Worm (Caenorhabditis elegans): ENCODE measurements around the gene Y56A3A.7.

Y56A3A.7 gene

DNA sequence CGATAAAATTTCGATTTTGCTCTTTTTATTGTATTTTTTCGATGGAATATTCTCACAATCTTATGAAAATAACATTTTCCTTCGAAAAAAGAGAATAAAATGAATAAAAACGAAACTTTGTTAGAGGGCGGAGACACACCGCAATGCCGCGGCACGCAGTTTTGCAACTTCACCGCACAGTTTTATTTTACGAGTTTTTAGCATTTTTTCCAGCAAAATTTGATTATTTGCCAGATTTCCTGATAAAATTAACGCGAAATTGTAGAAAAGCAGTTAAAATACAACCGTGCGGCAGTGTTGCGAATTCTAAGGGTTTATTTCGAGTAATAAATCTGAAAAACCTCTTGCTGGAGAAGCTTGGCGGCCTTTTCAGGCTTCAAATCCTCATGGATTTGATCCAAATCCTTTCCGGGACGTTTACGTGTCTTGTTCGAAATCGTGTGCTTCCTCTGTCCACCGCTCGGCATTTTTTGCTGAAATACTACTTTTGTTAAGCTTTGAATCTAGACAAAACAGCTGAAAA lies 28.5 kb downstream of the Y56A3A.7 start, which contains the start of gene znf-593 (continued):
- no peak for TF ChIP-seq aly-2 (tag; optimal IDR thresholded peaks at IDR 0.05)
- peak; percentile 49; the same call in 1 of the 2 replicates for TF ChIP-seq php-3 (GFP tag; IDR thresholded peaks at IDR 0.05)
- no peak for TF ChIP-seq nhr-41 (GFP tag; IDR thresholded peaks at IDR 0.05)
- TF ChIP-seq D1046.2 (GFP tag; IDR thresholded peaks at IDR 0.05): no peak
- no peak for TF ChIP-seq skn-1 (tag; optimal IDR thresholded peaks at IDR 0.05)
- TF ChIP-seq tra-1 (GFP tag; IDR thresholded peaks at IDR 0.05): no peak
- TF ChIP-seq dpl-1 (GFP tag; optimal IDR thresholded peaks at IDR 0.05): peak; percentile 18
- no peak for TF ChIP-seq jun-1 (tag; optimal IDR thresholded peaks at IDR 0.05)
- TF ChIP-seq nhr-237 (tag; optimal IDR thresholded peaks at IDR 0.05): no peak
- TF ChIP-seq zag-1 (tag; optimal IDR thresholded peaks at IDR 0.05): no peak
- TF ChIP-seq Y48G9A.11 (GFP tag; IDR thresholded peaks at IDR 0.05): no peak
- TF ChIP-seq zip-11 (GFP tag; IDR thresholded peaks at IDR 0.05): no peak
- TF ChIP-seq saeg-2 (GFP tag; IDR thresholded peaks at IDR 0.05): no peak
- peak; percentile 5 for TF ChIP-seq hlh-11 (tag; optimal IDR thresholded peaks at IDR 0.05)
- no peak for TF ChIP-seq daf-12 (tag; optimal IDR thresholded peaks at IDR 0.05)
- no peak for TF ChIP-seq daf-19 (GFP tag; conservative IDR thresholded peaks at IDR 0.05)
- TF ChIP-seq lir-3 (tag; optimal IDR thresholded peaks at IDR 0.05): no peak
- TF ChIP-seq mdl-1 (tag; optimal IDR thresholded peaks at IDR 0.05): no peak
- TF ChIP-seq unc-130 (GFP tag; optimal IDR thresholded peaks at IDR 0.05): no peak
- TF ChIP-seq set-16 (GFP tag; IDR thresholded peaks at IDR 0.05): no peak
- TF ChIP-seq ceh-82 (tag; optimal IDR thresholded peaks at IDR 0.05): no peak
- TF ChIP-seq attf-4 (tag; optimal IDR thresholded peaks at IDR 0.05): no peak

DNA sequence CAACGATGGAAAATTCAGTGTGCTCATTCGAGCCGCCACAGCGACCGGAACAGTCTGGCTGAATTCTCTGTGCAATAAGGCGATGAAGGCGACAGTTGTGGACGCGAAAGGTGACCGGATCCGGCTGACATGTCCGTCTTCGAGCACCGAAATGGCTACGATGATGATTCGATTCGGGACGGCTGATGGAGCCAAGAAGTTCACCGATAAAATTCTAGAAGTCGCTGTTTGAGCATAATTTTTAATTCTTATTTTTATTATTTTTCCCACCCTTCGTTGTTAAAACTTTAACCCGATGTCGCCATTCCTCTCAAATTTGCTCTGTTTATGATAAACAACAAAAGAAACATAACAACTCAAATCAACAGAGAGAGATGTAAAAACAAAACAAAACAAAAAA lies 29.3 kb downstream of the Y56A3A.7 start:
- peak; percentile 9 for TF ChIP-seq aha-1 (tag)
- TF ChIP-seq nhr-111 (GFP tag; optimal IDR thresholded peaks at IDR 0.05): no peak
- no peak for TF ChIP-seq dpl-1 (GFP tag; optimal IDR thresholded peaks at IDR 0.05)
- TF ChIP-seq pha-4 (GFP tag; IDR thresholded peaks at IDR 0.05): no peak
- TF ChIP-seq pha-4 (tag; optimal IDR thresholded peaks at IDR 0.05): no peak
- TF ChIP-seq fos-1 (tag; optimal IDR thresholded peaks at IDR 0.05): no peak
- TF ChIP-seq nhr-11 (tag; optimal IDR thresholded peaks at IDR 0.05): no peak
- 0 out of 2 replicates have a peak, but pooled peaks have one; percentile 25 for TF ChIP-seq lin-38 (GFP tag; IDR thresholded peaks at IDR 0.05)
- TF ChIP-seq F10B5.3 (tag; optimal IDR thresholded peaks at IDR 0.05): no peak
- TF ChIP-seq mes-2 (tag; optimal IDR thresholded peaks at IDR 0.05; ENCODE audit: poor library complexity, severe bottlenecking): peak; percentile 45
- no peak for TF ChIP-seq F44E2.7 (GFP tag; IDR thresholded peaks at IDR 0.05)
- TF ChIP-seq lsy-2 (tag; optimal IDR thresholded peaks at IDR 0.05): no peak

DNA sequence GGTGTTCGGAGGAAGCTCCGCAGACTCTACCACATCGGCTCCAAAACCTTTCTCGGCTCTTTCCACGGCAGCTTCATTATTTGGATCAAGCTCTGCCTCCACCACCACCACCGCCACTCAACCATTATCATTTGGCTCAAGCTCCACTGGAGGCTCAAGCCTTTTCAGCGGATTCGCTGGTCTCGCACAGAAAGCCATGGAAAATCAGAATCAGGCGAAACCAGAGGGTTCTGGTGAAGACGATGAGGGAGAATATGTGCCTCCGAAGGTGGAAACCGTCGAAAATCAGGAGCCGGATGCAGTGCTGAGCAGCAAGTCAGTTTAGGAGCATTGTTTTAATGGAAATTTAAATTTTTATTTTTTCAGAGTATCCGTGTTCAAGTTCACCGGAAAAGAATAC lies 29.7 kb downstream of the Y56A3A.7 start:
- TF ChIP-seq lin-15B (tag; optimal IDR thresholded peaks at IDR 0.05) (no peak), aha-1 (tag) (peak; percentile 90), set-16 (GFP tag; IDR thresholded peaks at IDR 0.05) (peak; percentile 56), tag-97 (GFP tag; IDR thresholded peaks at IDR 0.05) (no peak)

DNA sequence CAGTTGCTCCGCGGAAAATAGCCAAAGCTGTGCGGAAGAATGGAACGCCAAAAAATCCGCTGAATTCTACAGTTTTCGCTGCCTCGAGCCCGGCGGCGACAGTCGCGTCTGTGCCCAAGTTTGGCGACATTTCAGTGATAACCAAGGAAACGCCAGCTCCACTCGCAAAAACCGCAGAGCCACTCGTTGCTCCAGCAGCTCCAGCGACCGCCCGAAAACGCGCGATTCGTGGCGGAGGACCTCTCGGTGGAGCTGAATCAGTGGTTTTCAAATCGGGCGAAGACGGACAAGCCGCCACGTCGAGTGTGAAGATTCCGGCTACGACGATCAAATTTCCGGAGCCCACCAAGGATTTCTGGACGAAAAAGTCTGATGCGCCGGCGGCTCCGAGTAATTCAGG lies 30.6 kb downstream of the Y56A3A.7 start:
- TF ChIP-seq set-16 (GFP tag; IDR thresholded peaks at IDR 0.05) (peak; percentile 86), fos-1 (tag; optimal IDR thresholded peaks at IDR 0.05) (no peak), zag-1 (tag; optimal IDR thresholded peaks at IDR 0.05) (no peak), nhr-48 (tag; optimal IDR thresholded peaks at IDR 0.05) (no peak)

DNA sequence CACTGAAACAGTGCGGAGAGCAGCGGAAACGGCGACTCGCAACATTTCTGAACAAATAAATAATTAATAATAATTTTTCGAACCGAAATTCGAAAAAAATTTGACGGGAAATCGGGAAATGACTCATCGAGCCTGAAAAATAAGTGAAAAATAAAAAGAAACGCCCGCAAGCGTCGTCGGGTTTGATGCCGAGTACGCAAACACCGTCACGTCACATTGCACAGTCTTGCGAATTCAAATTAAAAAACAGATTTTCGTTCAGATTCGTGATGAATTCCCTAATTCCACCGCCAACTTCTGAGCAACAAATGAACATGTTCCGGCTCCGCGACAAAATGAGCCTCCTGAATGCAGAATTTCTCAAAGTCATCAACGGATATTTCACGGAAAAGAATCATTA lies 31.2 kb downstream of the Y56A3A.7 start, which contains the start of the genes ndab-1 and npp-16:
ndab-1 (minus strand) TSS at position 47 of the 400 bp plus-strand sequence.
npp-16 (plus strand) TSS at position 263 of the 400 bp plus-strand sequence.
- TF ChIP-seq mes-2 (tag; optimal IDR thresholded peaks at IDR 0.05; ENCODE audit: poor library complexity, severe bottlenecking) (peak; percentile 76), lin-38 (GFP tag; IDR thresholded peaks at IDR 0.05) (peak; percentile 61), lsy-2 (tag; optimal IDR thresholded peaks at IDR 0.05) (peak in 1 of 2 experiments; percentile 43), lim-7 (GFP tag; IDR thresholded peaks at IDR 0.05) (peak; percentile 11; the same call in 1 of the 2 replicates), daf-12 (tag; optimal IDR thresholded peaks at IDR 0.05) (no peak), dpl-1 (GFP tag; optimal IDR thresholded peaks at IDR 0.05) (peak; percentile 54)
